Fruit fly (Drosophila melanogaster) S2 (cell line): ENCODE data around the gene CG12111.

Experiments used
- CG8478 ChIP-seq: fragments of >200 bp; optimal IDR thresholded peaks from 2 replicates; lab custom pipeline; 2018
- CTCF ChIP-seq, 2 experiments: fragments of >200 bp; optimal IDR thresholded peaks; 2 replicates each; lab custom pipeline; 2018

dm6 chrX:8580794-8581193 is 10.0 kb upstream of the CG12111 start:
- TF ChIP-seq CG8478 (lab: Kevin White, UChicago) (no peak), CTCF (optimal IDR thresholded peaks at IDR 0.05; lab: Kevin White, UChicago) (no peak)
